Worm (Caenorhabditis elegans): ENCODE measurements around the gene C27F2.10.

ce11 chrIII:5022964-5023363, 36.3 kb upstream of the C27F2.10 start, which contains the start of gene R144.13:
- TF ChIP-seq zip-8 (tag; optimal IDR thresholded peaks at IDR 0.05) (no peak), elt-3 (tag; optimal IDR thresholded peaks at IDR 0.05) (no peak)

Data from whole organism, mixed stage, embryonic.